Worm (Caenorhabditis elegans): Measurements from ENCODE around the gene cox-17.

ce11 chrIII:182080-182479, 8.7 kb upstream of the cox-17 start, which contains the start of gene F40G9.15:
- TF ChIP-seq W03F9.2 (tag; optimal IDR thresholded peaks at IDR 0.05) (no peak), him-1 (tag; optimal IDR thresholded peaks at IDR 0.05) (no peak), dao-5 (tag; optimal IDR thresholded peaks at IDR 0.05) (no peak)
